Worm (Caenorhabditis elegans) whole organism, L4/young adult: ENCODE measurements around the gene lst-5.

Experiments used
- dao-5 ChIP-seq: sonication (generic microtip); optimal IDR thresholded peaks from 2 replicates; lab custom pipeline; 2016; ENCODE audit warnings: missing genotype, missing genetic modification characterization, moderate library complexity, missing compliant biosample characterization
- him-1 ChIP-seq: sonication (generic microtip); optimal IDR thresholded peaks from 2 replicates; lab custom pipeline; 2016; ENCODE audit warnings: missing genotype, missing genetic modification reagents, missing genetic modification characterization, missing compliant biosample characterization

DNA sequence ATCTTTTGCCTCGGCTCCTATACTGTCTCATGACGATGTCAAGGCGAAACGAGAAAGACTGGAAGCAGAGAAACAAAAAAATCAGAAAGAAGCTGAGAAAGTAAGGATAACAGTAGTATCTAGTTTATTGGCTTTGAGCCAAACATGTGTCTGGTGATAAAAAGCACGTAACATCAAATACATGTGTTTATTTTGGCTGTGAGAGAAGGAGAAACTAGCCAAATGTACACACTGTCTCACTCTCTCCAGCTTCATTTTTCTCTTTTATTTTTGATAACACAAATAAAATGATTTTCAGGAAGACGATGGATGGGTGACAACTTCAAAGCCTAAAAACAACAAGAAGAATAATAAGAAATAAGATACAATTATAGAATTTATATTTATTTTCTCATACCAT, 6.8 kb downstream of the lst-5 start:
- TF ChIP-seq him-1 (tag; lab: Kevin White, UChicago) (no peak), dao-5 (no peak)
